Worm (Caenorhabditis elegans) whole organism, L3 larva: ENCODE data around the gene F56D6.9.

Experiments used
- ceh-16 ChIP-seq: sonication (generic microtip); optimal IDR thresholded peaks from 2 replicates; lab custom pipeline; 2017; ENCODE audit warnings: missing biosample characterization, missing genetic modification characterization
- nhr-76 ChIP-seq: fragments of 150-350 bp; sonication (generic microtip); optimal IDR thresholded peaks from 5 replicates; lab custom pipeline; 2014; ENCODE audit warnings: missing biosample characterization, missing genetic modification characterization
- snpc-4 ChIP-seq: fragments of 150-350 bp; optimal IDR thresholded peaks from 2 replicates; lab custom pipeline; 2014; ENCODE audit warnings: missing biosample characterization, missing genetic modification characterization

DNA sequence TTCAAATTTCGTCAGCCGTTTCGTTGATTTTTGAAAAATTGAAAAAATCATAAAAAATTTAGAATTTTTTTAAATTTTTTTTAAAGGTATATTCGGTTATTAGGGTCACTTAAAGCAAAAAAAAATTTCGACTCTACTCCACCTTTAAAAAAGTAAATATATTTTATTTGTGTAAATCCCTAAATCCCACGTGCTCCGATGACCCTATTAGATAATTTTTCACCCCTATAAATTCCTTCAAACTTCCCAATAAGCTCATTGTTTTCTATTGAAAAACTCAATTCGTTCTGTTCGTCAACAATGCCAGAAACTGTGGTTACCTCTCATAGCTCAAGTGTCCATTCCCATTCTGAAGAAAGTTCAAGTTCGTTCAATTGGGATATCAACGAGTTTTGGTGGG, 20.5 kb downstream of the F56D6.9 start, which contains the start of gene F56D6.20:
- TF ChIP-seq nhr-76 (no peak), ceh-16 (tag; lab: Kevin White, UChicago) (no peak), snpc-4 (tag; lab: Kevin White, UChicago) (no peak)
